Worm (Caenorhabditis elegans) whole organism, L4 larva: ENCODE data around the gene rep-1.

ENCODE experiments used
- F37D6.2 ChIP-seq: sonication (generic microtip); optimal IDR thresholded peaks from 2 replicates; lab custom pipeline; 2016; ENCODE audit warnings: mild to moderate bottlenecking, missing genetic modification characterization, missing compliant biosample characterization
- F44E2.7 ChIP-seq: fragments of 200-800 bp; sonication (Bioruptor generic); IDR thresholded peaks from 2 replicates; pipeline ENCODE4 v2.1.2; 2022; ENCODE audit warnings: missing genetic modification characterization, missing compliant biosample characterization
- F49E8.2 ChIP-seq: sonication (generic microtip); optimal IDR thresholded peaks from 2 replicates; lab custom pipeline; 2016; ENCODE audit warnings: missing compliant biosample characterization, mild to moderate bottlenecking, missing genetic modification characterization, borderline replicate concordance
- R02D3.7 ChIP-seq: fragments of 150-350 bp; sonication (generic microtip); optimal IDR thresholded peaks from 3 replicates; lab custom pipeline; 2014; ENCODE audit warnings: missing biosample characterization, missing genetic modification characterization
- T20F7.1 ChIP-seq: fragments of 200-800 bp; sonication (Bioruptor generic); optimal IDR thresholded peaks from 2 replicates; lab custom pipeline; 2018; ENCODE audit warnings: mild to moderate bottlenecking, missing genetic modification characterization, missing compliant biosample characterization
- T26A8.4 ChIP-seq: fragments of 200-800 bp; sonication (Bioruptor generic); IDR thresholded peaks from 2 replicates; pipeline ENCODE4 v1.3.6; 2022; ENCODE audit warnings: missing genetic modification characterization, missing compliant biosample characterization
- Y105C5A.15 ChIP-seq: fragments of 200-800 bp; sonication (Bioruptor generic); IDR thresholded peaks from 2 replicates; pipeline ENCODE4 v1.3.6; 2022; ENCODE audit warnings: missing genetic modification characterization, missing compliant biosample characterization
- Y75B8A.6 ChIP-seq: fragments of 200-800 bp; sonication (Bioruptor generic); IDR thresholded peaks from 2 replicates; pipeline ENCODE4 v1.3.6; 2022; ENCODE audit warnings: missing genetic modification reagents, missing genetic modification characterization, missing compliant biosample characterization
- aha-1 ChIP-seq: fragments of 150-350 bp; peaks from one replicate; lab custom pipeline; 2014; ENCODE audit warnings: missing biosample characterization, missing genetic modification characterization
- aly-2 ChIP-seq: sonication (generic microtip); optimal IDR thresholded peaks from 2 replicates; lab custom pipeline; 2018; ENCODE audit warnings: missing biosample characterization, missing genetic modification characterization
- attf-4 ChIP-seq: sonication (generic microtip); optimal IDR thresholded peaks from 3 replicates; lab custom pipeline; 2017; ENCODE audit warnings: missing biosample characterization, missing genetic modification characterization
- ceh-20 ChIP-seq: fragments of 200-800 bp; sonication (Bioruptor generic); IDR thresholded peaks from 2 replicates; pipeline ENCODE4 v1.3.6; 2022; ENCODE audit warnings: missing genetic modification reagents, missing genetic modification characterization, missing compliant biosample characterization
- ceh-28 ChIP-seq: fragments of 150-350 bp; optimal IDR thresholded peaks from 2 replicates; lab custom pipeline; 2014; ENCODE audit warnings: missing biosample characterization, missing genetic modification reagents, missing genetic modification characterization
- ceh-32 ChIP-seq: sonication (generic microtip); optimal IDR thresholded peaks from 2 replicates; lab custom pipeline; 2016; ENCODE audit warnings: mild to moderate bottlenecking, missing genetic modification characterization, missing compliant biosample characterization; ENCODE audit not compliant: poor library complexity
- ceh-44 ChIP-seq: fragments of 200-800 bp; sonication (Bioruptor generic); IDR thresholded peaks from 2 replicates; pipeline ENCODE4 v1.3.6; 2022; ENCODE audit warnings: missing genetic modification reagents, missing genetic modification characterization, missing compliant biosample characterization
- daf-16 ChIP-seq, 3 experiments: sonication (generic microtip); optimal IDR thresholded peaks; 2 replicates each; lab custom pipeline; 2016 to 2017; ENCODE audit warnings: missing genetic modification characterization in 3 of 3, missing genetic modification reagents in 3 of 3, mild to moderate bottlenecking in 2 of 3, missing compliant biosample characterization in 2 of 3, missing biosample characterization in 1 of 3, moderate library complexity in 1 of 3
- daf-8 ChIP-seq: fragments of 200-800 bp; sonication (Bioruptor generic); IDR thresholded peaks from 2 replicates; pipeline ENCODE4 v1.3.6; 2022; ENCODE audit warnings: missing genetic modification characterization, missing compliant biosample characterization
- dmd-8 ChIP-seq: fragments of 200-800 bp; sonication (Bioruptor generic); IDR thresholded peaks from 2 replicates; pipeline ENCODE4 v1.3.6; 2022; ENCODE audit warnings: missing genetic modification characterization, missing compliant biosample characterization
- dmd-9 ChIP-seq: fragments of 200-800 bp; sonication (Bioruptor generic); IDR thresholded peaks from 2 replicates; pipeline ENCODE4 v1.3.6; 2022; ENCODE audit warnings: missing genetic modification reagents, missing genetic modification characterization, missing compliant biosample characterization
- duxl-1 ChIP-seq: sonication (generic microtip); optimal IDR thresholded peaks from 2 replicates; lab custom pipeline; 2016; ENCODE audit warnings: mild to moderate bottlenecking, missing genetic modification characterization, moderate library complexity, missing compliant biosample characterization; ENCODE audit not compliant: poor library complexity
- dve-1 ChIP-seq: sonication (generic microtip); optimal IDR thresholded peaks from 2 replicates; lab custom pipeline; 2017; ENCODE audit warnings: antibody characterized with exemption, mild to moderate bottlenecking, missing genetic modification characterization, missing compliant biosample characterization; ENCODE audit not compliant: insufficient read depth
- egl-27 ChIP-seq: sonication (generic microtip); optimal IDR thresholded peaks from 3 replicates; lab custom pipeline; 2017; ENCODE audit warnings: missing biosample characterization, missing genetic modification reagents, missing genetic modification characterization
- hif-1 ChIP-seq, 2 experiments: sonication (generic microtip); optimal IDR thresholded peaks; 2 replicates each; lab custom pipeline; 2016 to 2017; ENCODE audit warnings: missing compliant biosample characterization in 2 of 2, missing genetic modification characterization in 2 of 2, missing genetic modification reagents in 2 of 2, missing genotype in 2 of 2, mild to moderate bottlenecking in 1 of 2
- jun-1 ChIP-seq: fragments of 150-350 bp; optimal IDR thresholded peaks from 2 replicates; lab custom pipeline; 2014; ENCODE audit warnings: missing biosample characterization, missing genetic modification reagents, missing genetic modification characterization
- lim-7 ChIP-seq: fragments of 200-800 bp; sonication (Bioruptor generic); IDR thresholded peaks from 2 replicates; pipeline ENCODE4 v1.3.6; 2022; ENCODE audit warnings: missing genetic modification characterization, missing compliant biosample characterization
- lin-39 ChIP-seq: fragments of 150-350 bp; optimal IDR thresholded peaks from 2 replicates; lab custom pipeline; 2014; ENCODE audit warnings: missing biosample characterization, missing genetic modification reagents, missing genetic modification characterization
- mdt-29 ChIP-seq: fragments of 200-800 bp; sonication (Bioruptor generic); IDR thresholded peaks from 2 replicates; pipeline ENCODE4 v1.3.6; 2022; ENCODE audit warnings: missing genetic modification reagents, missing genetic modification characterization, missing compliant biosample characterization
- mep-1 ChIP-seq: fragments of 150-350 bp; sonication (generic microtip); optimal IDR thresholded peaks from 3 replicates; lab custom pipeline; 2014; ENCODE audit warnings: missing biosample characterization, missing genetic modification characterization
- mxl-3 ChIP-seq: fragments of 200-800 bp; sonication (Bioruptor generic); optimal IDR thresholded peaks from 2 replicates; lab custom pipeline; 2018; ENCODE audit warnings: mild to moderate bottlenecking, missing genetic modification characterization, missing compliant biosample characterization
- nhr-10 ChIP-seq: fragments of 150-350 bp; optimal IDR thresholded peaks from 2 replicates; lab custom pipeline; 2014; ENCODE audit warnings: missing biosample characterization, missing genetic modification characterization
- nhr-11 ChIP-seq: fragments of 150-350 bp; optimal IDR thresholded peaks from 2 replicates; lab custom pipeline; 2014; ENCODE audit warnings: missing biosample characterization, missing genetic modification characterization
- nhr-111 ChIP-seq: fragments of 200-800 bp; sonication (Bioruptor generic); optimal IDR thresholded peaks from 2 replicates; lab custom pipeline; 2018; ENCODE audit warnings: mild to moderate bottlenecking, missing genetic modification characterization, missing compliant biosample characterization
- nhr-48 ChIP-seq: sonication (generic microtip); optimal IDR thresholded peaks from 2 replicates; lab custom pipeline; 2016; ENCODE audit warnings: mild to moderate bottlenecking, missing genetic modification characterization, missing compliant biosample characterization
- nhr-6 ChIP-seq: fragments of 150-350 bp; optimal IDR thresholded peaks from 2 replicates; lab custom pipeline; 2014; ENCODE audit warnings: missing biosample characterization, missing genetic modification characterization
- nhr-76 ChIP-seq: fragments of 150-350 bp; optimal IDR thresholded peaks from 2 replicates; lab custom pipeline; 2014; ENCODE audit warnings: missing biosample characterization, missing genetic modification characterization
- nhr-77 ChIP-seq: fragments of 150-350 bp; optimal IDR thresholded peaks from 2 replicates; lab custom pipeline; 2014; ENCODE audit warnings: missing biosample characterization, missing genetic modification characterization
- pqm-1 ChIP-seq: sonication (generic microtip); optimal IDR thresholded peaks from 2 replicates; lab custom pipeline; 2017; ENCODE audit warnings: missing biosample characterization, missing genetic modification characterization
- set-16 ChIP-seq: fragments of 200-800 bp; sonication (Bioruptor generic); IDR thresholded peaks from 2 replicates; pipeline ENCODE4 v1.3.6; 2022; ENCODE audit warnings: missing genetic modification reagents, missing genetic modification characterization, missing compliant biosample characterization
- snpc-1.2 ChIP-seq: fragments of 200-800 bp; sonication (Bioruptor generic); IDR thresholded peaks from 2 replicates; pipeline ENCODE4 v1.3.6; 2022; ENCODE audit warnings: missing genetic modification reagents, missing genetic modification characterization, missing compliant biosample characterization
- snpc-4 ChIP-seq: fragments of 150-350 bp; optimal IDR thresholded peaks from 2 replicates; lab custom pipeline; 2014; ENCODE audit warnings: missing biosample characterization, missing genetic modification characterization
- unc-39 ChIP-seq: sonication (generic microtip); optimal IDR thresholded peaks from 2 replicates; lab custom pipeline; 2017; ENCODE audit warnings: missing biosample characterization, missing genetic modification characterization
- unc-62 ChIP-seq, 3 experiments: fragments of 150-350 bp in 1 of 3; sonication (generic microtip); optimal IDR thresholded peaks in 2 of 3; peaks in 1 of 3; 1 replicate in 1 of 3; 2 replicates in 2 of 3; lab custom pipeline; 2014 to 2017; ENCODE audit warnings: missing biosample characterization in 3 of 3, missing genetic modification characterization in 3 of 3, missing genetic modification reagents in 3 of 3, missing genotype in 1 of 3
- vab-7 ChIP-seq: fragments of 200-800 bp; sonication (Bioruptor generic); IDR thresholded peaks from 2 replicates; pipeline ENCODE4 v1.3.6; 2022; ENCODE audit warnings: missing genetic modification reagents, missing genetic modification characterization, missing compliant biosample characterization
- zfp-2 ChIP-seq: sonication (generic microtip); optimal IDR thresholded peaks from 2 replicates; lab custom pipeline; 2016; ENCODE audit warnings: mild to moderate bottlenecking, missing genetic modification characterization, missing compliant biosample characterization
- zfp-3 ChIP-seq: fragments of 200-800 bp; sonication (Bioruptor generic); conservative IDR thresholded peaks from 2 replicates; pipeline ENCODE4 v1.3.6; 2022; ENCODE audit warnings: missing genetic modification reagents, missing genetic modification characterization, missing compliant biosample characterization

rep-1 gene

ce11 chrIII:1616245-1617026, 46.3 kb downstream of the rep-1 start (continued):
- TF ChIP-seq unc-62 (GFP tag; optimal IDR thresholded peaks at IDR 0.05 in 1 of 2; lab: Kevin White, UChicago) (no peak), unc-62 (tag; optimal IDR thresholded peaks at IDR 0.05; lab: Kevin White, UChicago) (no peak), lim-7 (GFP tag; lab: Robert Waterston, UW) (peak; percentile 65), snpc-4 (tag; lab: Kevin White, UChicago) (no peak), lin-39 (tag; lab: Kevin White, UChicago) (no peak), aly-2 (no peak), ceh-28 (tag; lab: Kevin White, UChicago) (no peak)

DNA sequence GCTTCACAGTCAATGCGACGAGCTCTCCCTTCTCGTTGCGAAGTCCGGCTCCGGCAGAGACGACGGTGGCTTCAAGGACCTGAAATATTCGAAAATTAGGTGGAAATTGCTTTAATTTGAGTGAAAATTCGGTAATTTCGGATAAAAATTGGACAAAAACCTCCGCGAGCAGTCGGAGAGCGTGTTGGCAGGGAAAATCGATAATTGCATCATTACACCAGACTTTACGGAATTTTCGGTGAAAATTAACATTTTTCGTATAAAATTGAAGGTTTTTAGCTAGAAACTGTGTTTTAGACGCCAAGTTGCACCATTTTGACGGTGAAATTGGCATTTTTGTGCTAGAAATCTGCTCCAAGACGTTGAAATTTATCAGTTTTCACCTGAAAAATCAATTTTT, 48.2 kb downstream of the rep-1 start:
- TF ChIP-seq hif-1 (tag; optimal IDR thresholded peaks at IDR 0.05; lab: Kevin White, UChicago) = no peak
- TF ChIP-seq nhr-6 = no peak
- TF ChIP-seq aha-1 (tag; lab: Kevin White, UChicago) = peak; percentile 73
- 0 out of 2 replicates have a peak, but pooled peaks have one; percentile 15 for TF ChIP-seq T26A8.4 (GFP tag; lab: Robert Waterston, UW)

DNA sequence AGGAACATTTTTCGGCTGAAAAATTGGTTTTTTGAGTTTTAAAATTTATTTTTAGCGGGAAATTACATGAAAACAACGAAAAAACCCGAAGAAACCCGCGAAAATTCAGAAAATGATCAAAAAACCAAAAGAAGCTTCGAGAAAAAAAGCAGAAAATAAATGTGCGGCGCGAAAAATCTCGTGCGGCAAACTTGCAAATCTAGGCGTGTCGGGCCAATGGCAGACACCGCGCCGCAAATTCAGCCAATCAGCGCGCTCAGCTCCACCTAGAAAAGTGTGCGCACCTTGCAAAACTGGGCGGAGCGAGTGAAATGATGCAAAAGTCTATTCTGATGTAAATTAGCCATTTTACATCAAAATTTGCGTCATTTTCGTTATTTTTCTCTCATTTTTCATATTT, 48.8 kb downstream of the rep-1 start, which contains the start of gene Y22D7AL.10:
Y22D7AL.10 (minus strand) TSS at position 15 of the 400 bp plus-strand sequence.
- peak; percentile 86; the same call in 1 of the 2 replicates for TF ChIP-seq ceh-44 (GFP tag; lab: Robert Waterston, UW)
- TF ChIP-seq nhr-11 = peak; percentile 93
- TF ChIP-seq mxl-3 (GFP tag; lab: Kevin White, UChicago) = peak; percentile 72
- no peak for TF ChIP-seq R02D3.7 (tag; lab: Kevin White, UChicago)
- TF ChIP-seq mdt-29 (GFP tag; lab: Robert Waterston, UW) = peak; percentile 96
- peak; percentile 92 for TF ChIP-seq nhr-48 (tag; lab: Kevin White, UChicago)
- peak; percentile 87; the same call in 1 of the 2 replicates for TF ChIP-seq Y105C5A.15 (GFP tag; lab: Robert Waterston, UW)
- TF ChIP-seq zfp-2 (tag; lab: Kevin White, UChicago) = peak; percentile 87
- TF ChIP-seq nhr-10 (tag; lab: Kevin White, UChicago) = peak; percentile 93
- no peak for TF ChIP-seq daf-8
- TF ChIP-seq nhr-111 = peak; percentile 89
- TF ChIP-seq F44E2.7 (GFP tag; lab: Robert Waterston, UW) = peak; percentile 87
- peak; percentile 92 for TF ChIP-seq set-16 (GFP tag; lab: Robert Waterston, UW)
- peak in 1 of 2 experiments; percentile 100 for TF ChIP-seq unc-62 (GFP tag; optimal IDR thresholded peaks at IDR 0.05 in 1 of 2; lab: Kevin White, UChicago)
- TF ChIP-seq unc-62 (tag; optimal IDR thresholded peaks at IDR 0.05; lab: Kevin White, UChicago) = peak; percentile 79
- peak; percentile 46 for TF ChIP-seq nhr-76 (tag; lab: Kevin White, UChicago)
- TF ChIP-seq dmd-9 = peak; percentile 95
- TF ChIP-seq aly-2 = no peak
- peak; percentile 97 for TF ChIP-seq nhr-6
- peak; percentile 97 for TF ChIP-seq duxl-1
- TF ChIP-seq egl-27 (tag; lab: Kevin White, UChicago) = no peak
- TF ChIP-seq attf-4 = no peak
- peak; percentile 90 for TF ChIP-seq nhr-77 (tag; lab: Kevin White, UChicago)
- TF ChIP-seq dmd-8 (GFP tag; lab: Robert Waterston, UW) = peak; percentile 73
- peak; percentile 99 for TF ChIP-seq dve-1 (tag; lab: Kevin White, UChicago)
- TF ChIP-seq snpc-1.2 (GFP tag; lab: Robert Waterston, UW) = peak; percentile 91
- TF ChIP-seq F49E8.2 (tag; lab: Kevin White, UChicago) = peak; percentile 97
- peak; percentile 79 for TF ChIP-seq ceh-32
- TF ChIP-seq mep-1 = peak; percentile 99
- peak; percentile 91 for TF ChIP-seq T20F7.1
- TF ChIP-seq daf-16 (GFP tag; optimal IDR thresholded peaks at IDR 0.05; lab: Kevin White, UChicago) = peak; percentile 83 to 95
- TF ChIP-seq daf-16 (tag; optimal IDR thresholded peaks at IDR 0.05; lab: Kevin White, UChicago) = peak; percentile 71
- TF ChIP-seq vab-7 (GFP tag; lab: Robert Waterston, UW) = peak; percentile 95
- TF ChIP-seq ceh-20 (GFP tag; lab: Robert Waterston, UW) = peak; percentile 97
- TF ChIP-seq F37D6.2 (tag; lab: Kevin White, UChicago) = peak; percentile 96
- peak; percentile 74; the same call in 1 of the 2 replicates for TF ChIP-seq Y75B8A.6 (GFP tag; lab: Robert Waterston, UW)
- TF ChIP-seq jun-1 = peak; percentile 88
- no peak for TF ChIP-seq pqm-1
- TF ChIP-seq zfp-3 (GFP tag; lab: Robert Waterston, UW) = peak; percentile 96
- TF ChIP-seq unc-39 (tag; lab: Kevin White, UChicago) = no peak
